Fruit fly (Drosophila melanogaster) whole organism, larva: ENCODE data around the gene CrebA.

Experiments used
- noc ChIP-seq: fragments of 200-800 bp; sonication (Bioruptor generic); optimal IDR thresholded peaks from 3 replicates; lab custom pipeline; 2019; ENCODE audit warnings: missing biosample characterization, mild to moderate bottlenecking, missing genetic modification characterization, moderate library complexity

Gene CrebA

dm6 chr3L:15527416-15527815, 7.8 kb upstream of the CrebA start, which contains the start of gene CG42729:
Gene CG42729, minus strand, starts transcription at chr3L:15527516.
- TF ChIP-seq noc (tag; lab: Kevin White, UChicago): no peak

DNA sequence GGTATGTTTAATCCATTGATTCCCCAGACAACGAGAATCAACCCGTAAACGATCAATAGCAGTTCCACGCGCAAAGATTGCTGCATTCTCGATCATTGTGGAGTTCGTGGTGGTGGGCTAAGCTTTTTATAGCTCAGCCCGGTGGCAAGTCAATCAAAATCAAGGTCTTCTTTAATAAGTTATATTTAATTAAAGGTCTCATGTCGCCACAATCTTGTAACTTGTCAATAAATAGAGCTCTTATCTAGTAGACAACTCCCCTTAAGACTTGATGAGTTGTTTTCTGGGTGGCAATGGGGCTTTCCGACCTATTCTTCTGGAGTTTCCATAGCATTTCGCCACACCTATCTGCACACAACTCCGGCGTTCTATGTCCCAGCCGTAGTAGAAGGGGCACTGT, 7.1 kb upstream of the CrebA start, which contains the start of gene CG42728:
TSS of gene CG42728 (minus strand) at position 101 of the 400 bp plus-strand sequence.
- TF ChIP-seq noc (tag; lab: Kevin White, UChicago): no peak

DNA sequence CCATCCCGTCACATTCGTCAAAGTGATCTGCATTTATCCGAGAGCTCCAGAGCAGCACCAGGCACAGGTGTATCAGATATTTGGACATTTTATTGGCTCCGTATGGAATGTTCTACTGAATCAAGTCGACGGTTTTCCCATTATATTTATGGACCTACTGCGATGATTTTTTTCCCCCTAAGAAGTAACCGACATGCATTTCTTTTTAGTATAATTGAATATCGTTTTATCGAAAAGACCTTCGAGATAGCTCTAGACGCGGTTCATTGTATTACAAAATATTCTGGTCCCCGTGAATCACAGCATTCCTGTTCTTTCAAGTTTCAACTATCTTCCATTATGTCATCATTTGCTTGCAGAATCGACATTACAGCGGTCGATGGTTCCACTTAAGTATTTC, 6.1 kb upstream of the CrebA start, which contains the start of gene obst-H:
TSS of gene obst-H (minus strand) at position 101 of the 400 bp plus-strand sequence.
- TF ChIP-seq noc (tag; lab: Kevin White, UChicago): no peak

DNA sequence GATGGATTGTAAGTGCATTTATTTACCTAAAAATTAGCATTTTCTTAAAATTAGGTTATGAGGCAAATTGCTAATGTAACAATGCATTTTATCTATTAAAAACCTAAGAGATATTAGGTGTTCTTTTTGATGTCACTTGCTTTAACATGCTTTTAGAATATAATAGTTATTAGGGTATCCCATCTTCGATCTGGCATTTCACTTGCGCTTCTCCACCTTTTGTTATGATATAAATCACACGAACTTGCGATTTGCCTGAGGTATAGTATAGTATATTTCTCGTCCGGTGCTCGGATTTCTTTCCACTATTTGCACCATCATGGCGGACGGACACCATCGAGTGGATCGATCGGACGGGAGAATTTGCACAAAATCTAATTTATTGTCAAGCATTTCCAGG, 5.1 kb upstream of the CrebA start:
- TF ChIP-seq noc (tag; lab: Kevin White, UChicago): peak; percentile 71

dm6 chr3L:15530638-15531225, 4.5 kb upstream of the CrebA start:
- TF ChIP-seq noc (tag; lab: Kevin White, UChicago): no peak

DNA sequence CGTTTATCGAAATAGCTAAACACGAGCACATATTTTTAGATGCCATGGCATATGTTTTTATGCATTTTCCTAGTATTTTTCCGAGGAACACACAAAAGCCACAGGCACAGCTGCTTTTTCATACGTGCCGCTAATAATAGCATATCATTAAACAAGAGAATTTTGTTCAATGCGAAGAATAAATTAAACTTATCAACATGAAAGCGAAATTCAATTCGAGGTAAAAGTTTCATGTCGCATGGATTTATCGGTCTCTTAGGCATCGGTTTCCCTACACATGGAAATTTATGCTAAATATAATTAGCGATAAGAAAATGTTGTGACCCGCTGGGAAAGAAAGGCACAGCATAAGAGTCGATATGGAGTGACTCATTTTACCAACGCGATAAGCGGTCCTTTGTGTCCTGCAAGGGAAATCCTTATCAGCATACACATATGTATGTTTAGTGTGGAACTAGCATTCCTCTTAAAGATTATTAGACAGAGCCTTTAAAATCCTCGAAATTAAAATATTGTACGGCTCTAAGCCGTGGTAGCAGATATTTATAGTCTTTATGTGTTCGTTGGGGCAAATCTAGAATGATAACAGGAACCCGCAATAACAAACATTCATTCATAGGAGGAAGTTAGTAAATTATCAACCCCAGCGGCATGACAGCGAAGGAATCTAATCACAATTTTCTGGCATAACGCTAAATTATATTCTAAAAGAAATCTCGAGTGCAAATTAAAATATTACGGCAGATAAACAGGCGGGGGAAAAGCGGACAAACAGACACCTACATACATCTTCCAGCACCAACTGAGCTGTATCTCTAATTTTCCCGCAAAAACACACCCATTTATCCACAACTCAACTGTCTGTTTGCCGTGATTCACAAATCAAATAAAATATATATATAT, 3.5 kb upstream of the CrebA start, which contains the start of gene CG43248:
TSS of gene CG43248 (minus strand) at position 51 of the 903 bp plus-strand sequence.
- TF ChIP-seq noc (tag; lab: Kevin White, UChicago): peak; percentile 80

DNA sequence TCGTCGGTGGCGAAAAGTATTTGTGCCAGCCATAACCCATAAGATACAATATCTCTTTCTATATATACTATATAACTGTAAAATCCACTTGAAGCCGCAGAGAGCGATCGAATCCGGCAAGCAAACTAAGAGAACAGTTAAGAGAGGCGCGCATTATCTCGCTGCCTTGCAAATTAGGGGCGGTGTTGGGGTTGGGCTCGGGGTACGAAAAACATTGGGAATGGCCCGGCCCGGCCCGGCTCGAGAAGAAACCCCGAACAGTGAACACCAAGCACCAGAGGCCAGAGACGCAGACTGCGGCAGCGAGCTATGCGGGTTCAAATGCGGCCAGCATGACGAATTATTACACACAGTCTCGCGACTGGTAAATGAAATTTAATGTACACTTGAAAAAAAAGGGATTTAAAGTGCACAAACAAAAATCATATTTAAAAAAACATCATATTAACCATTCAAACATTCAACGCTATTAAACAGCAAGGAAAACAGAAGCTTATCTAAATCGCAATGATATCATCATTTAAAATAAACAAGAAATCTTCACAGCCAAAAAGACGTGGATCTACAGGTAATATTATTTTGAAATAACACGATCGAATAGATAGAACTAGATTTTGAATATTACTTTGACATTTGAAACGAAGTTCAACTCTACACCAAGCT, 2.7 kb upstream of the CrebA start:
- TF ChIP-seq noc (tag; lab: Kevin White, UChicago): no peak

DNA sequence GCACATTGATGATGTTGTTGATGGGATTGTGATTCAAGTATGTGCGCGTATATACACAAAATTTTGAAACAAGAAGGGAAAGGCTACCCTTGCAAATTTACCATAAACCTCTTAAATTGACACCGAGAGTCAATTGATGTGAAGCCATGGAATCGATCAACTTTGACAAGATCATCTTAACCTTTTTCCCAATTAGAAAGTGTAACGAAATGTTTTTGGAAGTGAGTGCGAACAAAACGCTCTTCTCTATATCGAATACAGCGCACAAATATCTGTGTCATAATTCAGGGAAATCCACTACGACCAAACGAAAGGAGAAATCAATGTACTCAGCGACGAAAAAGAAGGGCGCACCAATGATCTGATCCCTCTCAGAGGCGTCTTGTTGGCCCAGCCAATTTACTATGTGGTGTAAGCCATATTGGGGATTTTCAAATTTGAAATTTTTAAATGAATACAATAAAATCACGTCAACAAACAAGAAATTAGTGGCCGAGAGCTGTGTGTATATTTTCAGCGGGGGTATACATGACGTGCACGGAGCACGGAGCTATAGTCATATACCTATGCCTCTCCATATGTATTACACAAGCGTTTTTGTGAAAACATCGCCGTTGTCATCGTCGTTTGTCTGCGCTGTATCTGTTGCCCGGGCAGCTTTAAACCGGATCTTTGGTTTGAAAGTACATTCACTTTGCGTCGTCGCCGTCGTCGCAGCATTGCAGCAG, 1.6 kb upstream of the CrebA start:
- TF ChIP-seq noc (tag; lab: Kevin White, UChicago): peak; percentile 79

dm6 chr3L:15534274-15535227, 644 bp upstream of the CrebA start:
- peak; percentile 78 for TF ChIP-seq noc (tag; lab: Kevin White, UChicago)

DNA sequence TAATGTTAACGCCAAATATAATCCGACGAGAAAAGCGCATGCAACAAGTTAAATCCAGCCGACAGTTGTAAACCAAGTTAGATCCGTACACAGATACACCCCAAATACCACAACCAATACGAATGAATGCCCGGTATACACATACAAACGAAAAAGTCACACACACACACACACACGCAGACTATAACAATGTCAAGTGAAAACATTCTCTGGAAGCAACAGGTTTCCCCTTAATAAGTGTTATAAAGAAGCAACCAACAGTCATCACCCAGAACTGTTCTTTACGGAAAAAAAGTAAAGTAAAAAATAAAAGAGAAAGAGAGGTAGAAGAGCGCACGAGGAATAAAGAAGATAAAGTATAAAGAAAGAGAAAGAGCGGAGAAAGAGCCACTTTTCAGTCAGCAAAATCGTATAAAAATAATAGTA, 618 bp downstream of the CrebA start:
- TF ChIP-seq noc (tag; lab: Kevin White, UChicago): no peak

DNA sequence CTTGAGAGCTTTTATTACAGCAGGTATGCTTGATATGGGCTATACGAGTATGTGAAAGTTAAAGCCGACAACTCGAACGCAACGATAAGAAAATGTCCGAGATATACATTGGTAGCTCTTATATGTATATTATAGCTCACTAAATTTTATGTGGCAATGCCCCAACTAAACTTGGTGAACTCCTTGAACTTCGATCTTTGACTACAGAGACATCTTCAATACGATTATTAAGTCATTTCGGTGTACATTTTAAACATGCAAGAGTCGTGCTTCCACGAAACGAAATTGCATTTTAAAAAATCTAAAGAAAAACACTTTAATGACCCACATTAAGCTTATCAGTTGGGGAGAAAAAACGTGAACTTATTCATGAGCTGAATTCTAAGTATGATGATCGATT, 1.4 kb downstream of the CrebA start:
- no peak for TF ChIP-seq noc (tag; lab: Kevin White, UChicago)

DNA sequence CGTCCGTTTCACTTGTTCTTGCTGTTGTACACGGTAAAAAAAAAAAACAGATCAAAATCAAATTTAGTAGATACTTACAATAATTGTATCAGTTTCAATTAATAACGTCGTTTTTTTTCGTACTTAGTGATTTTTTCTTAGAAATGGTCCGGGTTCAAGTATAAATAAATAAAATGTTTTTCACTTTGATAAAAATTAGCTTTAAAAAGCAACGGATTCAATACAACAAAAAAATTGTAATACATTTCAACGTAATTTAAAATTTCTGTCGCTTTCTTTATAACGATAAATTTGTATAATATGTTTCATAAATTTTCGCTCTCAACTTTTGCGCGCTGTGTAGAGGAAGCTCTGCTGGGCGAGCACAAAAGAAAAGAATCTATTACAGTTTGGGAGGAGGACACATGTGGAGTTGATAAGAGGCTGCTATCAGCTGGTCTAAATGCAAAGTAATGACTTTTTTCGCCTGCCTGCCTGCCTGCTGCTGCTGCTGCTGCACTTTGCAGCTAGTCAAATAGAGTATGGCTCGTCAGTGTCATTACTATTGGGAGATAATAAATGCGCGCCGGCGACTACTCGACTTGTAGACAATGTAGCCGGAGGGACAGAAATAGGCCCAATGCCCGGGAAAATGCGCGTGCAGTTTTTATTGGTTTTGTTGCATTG, 2.9 kb downstream of the CrebA start:
- TF ChIP-seq noc (tag; lab: Kevin White, UChicago): peak; percentile 80
